Fruit fly (Drosophila melanogaster): ENCODE data around the gene CG7991.

- TF ChIP-seq psq (optimal IDR thresholded peaks at IDR 0.05) (no peak), insv (optimal IDR thresholded peaks at IDR 0.05) (no peak), h (optimal IDR thresholded peaks at IDR 0.05) (no peak), Sin3A (optimal IDR thresholded peaks at IDR 0.05) (no peak), Myc (optimal IDR thresholded peaks at IDR 0.05) (no peak), ttk (optimal IDR thresholded peaks at IDR 0.05) (no peak)
Observed at dm6 chr3L:1711218-1711617, 36.7 kb downstream of the CG7991 start.
